Fruit fly (Drosophila melanogaster) ovary, adult (tissue): ENCODE measurements around the gene crp.
A peak's percentile ranks its signal among the peaks of the same experiment; 100 is the strongest.

Experiments used
- CG17801 ChIP-seq: fragments of 200-800 bp; optimal IDR thresholded peaks from 2 replicates; lab custom pipeline; 2019; ENCODE audit warnings: missing biosample characterization, mild to moderate bottlenecking, missing genetic modification characterization, moderate library complexity; ENCODE audit not compliant: partially characterized antibody

The crp gene

DNA sequence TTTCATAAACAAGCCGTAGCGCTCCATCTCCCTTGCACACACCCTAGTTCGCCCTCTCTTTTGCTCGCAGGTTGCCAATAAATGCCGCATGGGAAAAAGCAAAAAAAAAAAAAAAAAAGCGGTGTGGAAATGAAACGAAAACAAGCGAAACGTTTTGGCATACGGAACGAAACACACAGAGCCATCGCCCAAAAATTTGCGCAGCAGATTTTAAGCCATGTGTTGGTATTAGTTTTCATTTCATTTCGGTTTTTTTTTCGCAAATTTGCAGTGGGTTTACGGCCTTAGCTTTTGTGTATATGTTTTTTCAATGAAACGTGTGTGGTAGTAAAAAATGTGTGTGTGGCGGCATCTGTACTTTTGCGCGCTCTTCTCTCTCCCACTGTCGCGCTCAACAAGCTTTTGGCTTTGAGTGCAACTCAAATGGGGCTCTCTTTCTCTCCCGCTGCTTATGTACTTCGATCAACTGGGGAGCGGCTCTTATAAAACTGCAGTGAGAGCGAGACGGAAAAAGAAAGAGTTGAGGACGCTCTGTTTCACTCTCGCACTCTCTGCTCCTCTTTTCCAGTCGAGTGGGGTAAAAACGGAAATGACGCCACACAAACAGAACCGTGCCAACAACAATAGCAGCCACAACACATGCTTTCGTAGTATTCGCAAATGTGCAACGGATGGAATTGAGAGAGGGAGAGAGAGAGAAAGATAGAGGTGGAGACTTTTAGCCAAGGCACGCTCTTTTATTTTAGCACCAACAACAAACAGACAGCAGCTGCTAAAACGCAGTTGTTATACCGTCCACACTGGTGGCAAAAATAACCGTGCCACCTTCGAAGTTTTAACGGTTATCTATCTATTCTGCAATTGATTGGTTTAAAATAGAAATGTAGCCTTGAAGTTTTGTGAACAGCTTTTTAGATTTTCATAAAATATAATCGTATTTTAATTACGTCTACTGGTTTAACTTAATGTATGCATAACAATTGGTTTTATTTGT is 2.9 kb downstream of the crp start:
- TF ChIP-seq CG17801 (GFP tag; lab: Kevin White, UChicago) = peak; percentile 76

- TF ChIP-seq CG17801 (GFP tag; lab: Kevin White, UChicago) = no peak
Measured at dm6 chr2L:16282856-16283255, 4.7 kb downstream of the crp start.

DNA sequence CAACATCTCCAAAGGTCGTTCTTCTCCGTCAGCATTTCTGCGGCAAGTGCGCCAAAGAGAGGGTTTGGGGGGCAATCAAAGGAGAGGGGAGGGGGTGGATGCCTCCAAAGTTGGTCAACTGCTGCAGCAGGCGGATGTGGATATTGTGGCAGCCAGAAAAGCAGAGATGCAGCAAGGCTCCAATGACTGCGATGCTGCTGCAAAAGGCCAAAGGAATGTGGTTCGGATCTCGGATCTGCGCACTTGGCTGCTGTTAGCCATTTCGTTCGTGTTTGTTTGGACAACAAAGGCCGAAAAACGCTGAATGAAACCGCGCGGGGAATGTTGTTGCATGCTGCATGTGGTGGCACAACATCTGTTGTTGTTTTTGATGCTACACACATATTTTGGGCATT is 5.5 kb downstream of the crp start:
- TF ChIP-seq CG17801 (GFP tag; lab: Kevin White, UChicago) = no peak

DNA sequence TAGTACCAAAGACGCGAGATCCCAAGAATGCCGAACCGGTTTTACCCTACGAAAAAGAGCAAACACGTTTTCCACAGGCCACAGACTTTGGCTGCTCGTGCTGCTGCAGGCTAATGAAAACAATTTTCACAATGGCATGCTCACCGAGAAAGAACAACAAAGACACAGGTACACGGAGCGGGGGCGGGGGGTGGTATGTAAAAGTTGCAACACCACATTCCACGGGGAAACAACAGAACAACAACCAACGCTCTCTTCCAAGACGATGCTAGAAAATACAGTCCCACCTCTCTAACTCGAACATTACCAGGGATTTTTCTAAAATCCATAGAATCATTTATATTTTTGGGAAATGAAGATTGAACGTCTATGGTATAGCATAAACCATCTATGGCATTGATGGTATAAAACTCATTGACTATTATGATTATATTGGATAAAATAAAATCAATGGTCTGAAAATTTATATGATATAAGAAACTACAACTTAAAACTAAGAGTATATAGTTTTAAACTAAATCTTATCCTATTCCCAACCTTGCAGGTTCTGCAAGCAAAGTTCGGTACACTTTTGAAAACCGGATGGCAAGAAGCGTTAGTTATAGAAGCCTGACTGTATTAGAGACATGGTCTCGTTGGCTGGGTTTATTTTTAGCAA is 6.0 kb downstream of the crp start:
- TF ChIP-seq CG17801 (GFP tag; lab: Kevin White, UChicago) = no peak

DNA sequence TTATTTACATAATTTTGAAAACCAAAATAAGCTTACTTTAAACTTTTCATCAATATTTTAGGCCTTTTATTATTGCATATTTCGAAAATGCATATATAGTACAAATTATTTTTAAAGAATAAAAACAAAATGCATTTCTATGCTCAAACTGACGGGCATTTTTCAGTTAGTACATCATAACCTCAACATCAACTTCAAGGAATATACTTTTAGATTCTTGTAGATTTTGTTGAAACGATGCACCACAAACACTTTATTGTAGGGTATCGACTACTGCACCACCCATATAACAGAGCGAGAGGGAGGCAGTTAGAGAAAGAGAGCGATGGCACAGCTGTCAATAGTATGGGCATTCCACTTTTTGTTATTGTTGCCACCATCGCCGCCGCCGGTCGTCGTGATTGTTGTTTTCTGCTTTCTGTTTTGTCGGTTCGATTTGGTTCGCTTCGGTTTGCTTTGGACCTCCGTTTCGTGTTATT is 7.7 kb downstream of the crp start:
- TF ChIP-seq CG17801 (GFP tag; lab: Kevin White, UChicago) = peak; percentile 81

- no peak for TF ChIP-seq CG17801 (GFP tag; lab: Kevin White, UChicago)
Measured at dm6 chr2L:16278842-16279241, 8.7 kb downstream of the crp start.

dm6 chr2L:16277922-16278321 is 9.6 kb downstream of the crp start:
- TF ChIP-seq CG17801 (GFP tag; lab: Kevin White, UChicago) = no peak

- TF ChIP-seq CG17801 (GFP tag; lab: Kevin White, UChicago) = no peak
Measured at dm6 chr2L:16276820-16277219, 10.7 kb downstream of the crp start.

- no peak for TF ChIP-seq CG17801 (GFP tag; lab: Kevin White, UChicago)
Measured at dm6 chr2L:16275809-16276178, 11.7 kb downstream of the crp start.

dm6 chr2L:16275177-16275808 is 12.2 kb downstream of the crp start:
- no peak for TF ChIP-seq CG17801 (GFP tag; lab: Kevin White, UChicago)

- TF ChIP-seq CG17801 (GFP tag; lab: Kevin White, UChicago) = no peak
Measured at dm6 chr2L:16274100-16274499, 13.4 kb downstream of the crp start.

- TF ChIP-seq CG17801 (GFP tag; lab: Kevin White, UChicago) = peak; percentile 35
Measured at dm6 chr2L:16273439-16273838, 14.1 kb downstream of the crp start.

dm6 chr2L:16272730-16273129 is 14.8 kb downstream of the crp start:
- no peak for TF ChIP-seq CG17801 (GFP tag; lab: Kevin White, UChicago)

- TF ChIP-seq CG17801 (GFP tag; lab: Kevin White, UChicago) = no peak
Measured at dm6 chr2L:16271486-16271806, 16.1 kb downstream of the crp start.
